Worm (Caenorhabditis elegans) whole organism, L4 larva: ENCODE measurements around the gene Y34B4A.7.

Experiments used
- F10B5.3 ChIP-seq: sonication (generic microtip); optimal IDR thresholded peaks from 2 replicates; lab custom pipeline; 2016; ENCODE audit warnings: mild to moderate bottlenecking, missing genetic modification characterization, missing compliant biosample characterization
- F44E2.7 ChIP-seq: fragments of 200-800 bp; sonication (Bioruptor generic); IDR thresholded peaks from 2 replicates; pipeline ENCODE4 v2.1.2; 2022; ENCODE audit warnings: missing genetic modification characterization, missing compliant biosample characterization
- F49E8.2 ChIP-seq: sonication (generic microtip); optimal IDR thresholded peaks from 2 replicates; lab custom pipeline; 2016; ENCODE audit warnings: missing compliant biosample characterization, mild to moderate bottlenecking, missing genetic modification characterization, borderline replicate concordance
- Y75B8A.6 ChIP-seq: fragments of 200-800 bp; sonication (Bioruptor generic); IDR thresholded peaks from 2 replicates; pipeline ENCODE4 v1.3.6; 2022; ENCODE audit warnings: missing genetic modification reagents, missing genetic modification characterization, missing compliant biosample characterization
- ZK337.2 ChIP-seq: fragments of 200-800 bp; sonication (Bioruptor generic); IDR thresholded peaks from 2 replicates; pipeline ENCODE4 v1.3.6; 2022; ENCODE audit warnings: missing genetic modification reagents, missing genetic modification characterization, missing compliant biosample characterization
- ceh-32 ChIP-seq: sonication (generic microtip); optimal IDR thresholded peaks from 2 replicates; lab custom pipeline; 2016; ENCODE audit warnings: mild to moderate bottlenecking, missing genetic modification characterization, missing compliant biosample characterization; ENCODE audit not compliant: poor library complexity
- ceh-44 ChIP-seq: fragments of 200-800 bp; sonication (Bioruptor generic); IDR thresholded peaks from 2 replicates; pipeline ENCODE4 v1.3.6; 2022; ENCODE audit warnings: missing genetic modification reagents, missing genetic modification characterization, missing compliant biosample characterization
- ceh-62 ChIP-seq: sonication (generic microtip); optimal IDR thresholded peaks from 2 replicates; lab custom pipeline; 2017; ENCODE audit warnings: missing biosample characterization, missing genetic modification characterization
- ceh-82 ChIP-seq: sonication (generic microtip); optimal IDR thresholded peaks from 2 replicates; lab custom pipeline; 2017; ENCODE audit warnings: missing biosample characterization, missing genetic modification characterization
- cey-2 ChIP-seq: sonication (generic microtip); optimal IDR thresholded peaks from 3 replicates; lab custom pipeline; 2017; ENCODE audit warnings: missing genetic modification characterization, mild to moderate bottlenecking, missing compliant biosample characterization, antibody characterized with exemption, borderline replicate concordance; ENCODE audit not compliant: insufficient read depth
- daf-12 ChIP-seq: fragments of 150-350 bp; optimal IDR thresholded peaks from 2 replicates; lab custom pipeline; 2014; ENCODE audit warnings: missing biosample characterization, missing genetic modification reagents, missing genetic modification characterization
- daf-16 ChIP-seq, 3 experiments: sonication (generic microtip); optimal IDR thresholded peaks; 2 replicates each; lab custom pipeline; 2016 to 2017; ENCODE audit warnings: missing genetic modification characterization in 3 of 3, missing genetic modification reagents in 3 of 3, mild to moderate bottlenecking in 2 of 3, missing compliant biosample characterization in 2 of 3, missing biosample characterization in 1 of 3, moderate library complexity in 1 of 3
- dmd-6 ChIP-seq: fragments of 200-800 bp; sonication (Bioruptor generic); IDR thresholded peaks from 2 replicates; pipeline ENCODE4 v1.3.6; 2022; ENCODE audit warnings: missing genetic modification reagents, missing genetic modification characterization, missing compliant biosample characterization
- dmd-8 ChIP-seq: fragments of 200-800 bp; sonication (Bioruptor generic); IDR thresholded peaks from 2 replicates; pipeline ENCODE4 v1.3.6; 2022; ENCODE audit warnings: missing genetic modification characterization, missing compliant biosample characterization
- duxl-1 ChIP-seq: sonication (generic microtip); optimal IDR thresholded peaks from 2 replicates; lab custom pipeline; 2016; ENCODE audit warnings: mild to moderate bottlenecking, missing genetic modification characterization, moderate library complexity, missing compliant biosample characterization; ENCODE audit not compliant: poor library complexity
- dve-1 ChIP-seq: sonication (generic microtip); optimal IDR thresholded peaks from 2 replicates; lab custom pipeline; 2017; ENCODE audit warnings: antibody characterized with exemption, mild to moderate bottlenecking, missing genetic modification characterization, missing compliant biosample characterization; ENCODE audit not compliant: insufficient read depth
- hlh-11 ChIP-seq: fragments of 200-800 bp; sonication (Bioruptor generic); optimal IDR thresholded peaks from 2 replicates; lab custom pipeline; 2018; ENCODE audit warnings: mild to moderate bottlenecking, missing genetic modification characterization, missing compliant biosample characterization
- hmg-1.1 ChIP-seq: fragments of 200-800 bp; sonication (Bioruptor generic); IDR thresholded peaks from 2 replicates; pipeline ENCODE4 v1.3.6; 2022; ENCODE audit warnings: missing genetic modification reagents, missing genetic modification characterization, missing compliant biosample characterization
- lin-1 ChIP-seq: fragments of 200-800 bp; sonication (Bioruptor generic); IDR thresholded peaks from 2 replicates; pipeline ENCODE4 v1.3.6; 2022; ENCODE audit warnings: missing genetic modification reagents, missing genetic modification characterization, missing compliant biosample characterization
- lin-15B ChIP-seq: fragments of 150-350 bp; sonication (generic microtip); optimal IDR thresholded peaks from 3 replicates; lab custom pipeline; 2014; ENCODE audit warnings: missing biosample characterization, missing genetic modification characterization
- lin-38 ChIP-seq: fragments of 200-800 bp; sonication (Bioruptor generic); IDR thresholded peaks from 2 replicates; pipeline ENCODE4 v1.3.6; 2022; ENCODE audit warnings: missing genetic modification reagents, missing genetic modification characterization, missing compliant biosample characterization
- lsy-2 ChIP-seq, 2 experiments: fragments of 150-350 bp in 1 of 2; sonication (generic microtip) in 1 of 2; optimal IDR thresholded peaks; 2 replicates each; lab custom pipeline; 2014 to 2017; ENCODE audit warnings: missing biosample characterization in 2 of 2, missing genetic modification characterization in 2 of 2
- mxl-2 ChIP-seq: fragments of 200-800 bp; sonication (Bioruptor generic); conservative IDR thresholded peaks from 2 replicates; pipeline ENCODE4 v1.3.6; 2022; ENCODE audit warnings: missing genetic modification reagents, missing genetic modification characterization, missing compliant biosample characterization
- nhr-10 ChIP-seq: fragments of 150-350 bp; optimal IDR thresholded peaks from 2 replicates; lab custom pipeline; 2014; ENCODE audit warnings: missing biosample characterization, missing genetic modification characterization
- nhr-41 ChIP-seq: fragments of 200-800 bp; sonication (Bioruptor generic); IDR thresholded peaks from 2 replicates; pipeline ENCODE4 v1.3.6; 2022; ENCODE audit warnings: missing genetic modification reagents, missing genetic modification characterization, missing compliant biosample characterization
- nhr-48 ChIP-seq: sonication (generic microtip); optimal IDR thresholded peaks from 2 replicates; lab custom pipeline; 2016; ENCODE audit warnings: mild to moderate bottlenecking, missing genetic modification characterization, missing compliant biosample characterization
- php-3 ChIP-seq: fragments of 200-800 bp; sonication (Bioruptor generic); IDR thresholded peaks from 2 replicates; pipeline ENCODE4 v1.3.6; 2022; ENCODE audit warnings: missing genetic modification reagents, missing genetic modification characterization, missing compliant biosample characterization
- pqm-1 ChIP-seq: sonication (generic microtip); optimal IDR thresholded peaks from 2 replicates; lab custom pipeline; 2017; ENCODE audit warnings: missing biosample characterization, missing genetic modification characterization
- rbr-2 ChIP-seq: sonication (generic microtip); optimal IDR thresholded peaks from 2 replicates; lab custom pipeline; 2016; ENCODE audit warnings: missing genotype, missing genetic modification characterization, missing compliant biosample characterization
- saeg-2 ChIP-seq: fragments of 200-800 bp; sonication (Bioruptor generic); IDR thresholded peaks from 2 replicates; pipeline ENCODE4 v1.3.6; 2022; ENCODE audit warnings: missing genetic modification reagents, missing genetic modification characterization, missing compliant biosample characterization
- set-16 ChIP-seq: fragments of 200-800 bp; sonication (Bioruptor generic); IDR thresholded peaks from 2 replicates; pipeline ENCODE4 v1.3.6; 2022; ENCODE audit warnings: missing genetic modification reagents, missing genetic modification characterization, missing compliant biosample characterization
- spr-1 ChIP-seq: sonication (generic microtip); optimal IDR thresholded peaks from 2 replicates; lab custom pipeline; 2016; ENCODE audit warnings: mild to moderate bottlenecking, missing genetic modification characterization, missing compliant biosample characterization
- ztf-11 ChIP-seq: fragments of 150-350 bp; optimal IDR thresholded peaks from 2 replicates; lab custom pipeline; 2014; ENCODE audit warnings: missing biosample characterization, missing genetic modification characterization

The Y34B4A.7 gene

DNA sequence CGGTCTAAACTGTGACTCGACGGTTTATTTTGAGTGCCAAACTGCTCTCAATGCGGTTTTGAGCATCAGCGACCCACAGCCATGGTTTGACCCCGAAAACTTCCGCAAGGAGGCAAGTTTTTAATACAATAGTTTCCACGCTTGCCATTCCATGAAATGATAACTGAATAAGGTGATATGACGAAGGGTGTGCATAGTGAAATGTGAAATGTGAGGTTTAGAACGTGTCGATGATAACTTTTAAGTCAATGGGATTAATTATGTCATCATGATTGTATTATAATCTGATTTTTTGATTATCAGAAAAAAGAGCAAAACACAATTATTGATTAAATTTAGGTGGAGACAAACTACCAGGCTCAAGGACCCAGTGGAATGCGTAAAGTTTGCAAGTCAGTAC, 11.2 kb downstream of the Y34B4A.7 start:
- no peak for TF ChIP-seq ceh-62 (tag; lab: Kevin White, UChicago)
- no peak for TF ChIP-seq ztf-11 (tag; lab: Kevin White, UChicago)
- peak; percentile 5 for TF ChIP-seq dve-1 (tag; lab: Kevin White, UChicago)
- TF ChIP-seq dmd-6 (GFP tag; lab: Robert Waterston, UW) = peak; percentile 33; the same call in 1 of the 2 replicates
- TF ChIP-seq daf-16 (GFP tag; optimal IDR thresholded peaks at IDR 0.05; lab: Kevin White, UChicago) = no peak
- no peak for TF ChIP-seq daf-16 (tag; optimal IDR thresholded peaks at IDR 0.05; lab: Kevin White, UChicago)
- peak; percentile 16 for TF ChIP-seq hlh-11
- TF ChIP-seq duxl-1 = no peak
- TF ChIP-seq dmd-8 = no peak
- no peak for TF ChIP-seq spr-1

DNA sequence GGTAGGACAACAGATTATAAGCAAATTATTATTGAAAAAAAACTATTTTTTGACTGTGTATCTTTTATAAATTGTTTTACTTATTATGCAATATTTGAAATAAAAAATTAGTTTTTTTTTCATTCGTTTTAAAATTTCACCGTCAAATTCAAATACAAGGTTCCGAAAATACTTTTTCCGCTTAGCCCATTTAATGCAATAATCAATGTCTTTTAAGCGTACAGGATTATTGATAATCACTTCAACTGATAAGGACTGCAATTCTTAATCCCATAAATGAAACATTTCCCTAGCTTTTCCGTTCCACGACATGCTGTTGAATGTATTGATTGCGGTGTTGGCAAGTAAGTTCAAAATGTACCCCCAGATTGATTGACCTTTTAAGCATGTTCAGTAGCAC, 12.9 kb downstream of the Y34B4A.7 start, which contains the start of gene nspg-12:
TSS of gene nspg-12 (plus strand) at position 301 of the 400 bp plus-strand sequence.
- TF ChIP-seq lsy-2 (tag; optimal IDR thresholded peaks at IDR 0.05; lab: Kevin White, UChicago) (no peak), Y75B8A.6 (GFP tag; lab: Robert Waterston, UW) (no peak), daf-12 (tag; lab: Kevin White, UChicago) (no peak), ceh-62 (tag; lab: Kevin White, UChicago) (no peak)

DNA sequence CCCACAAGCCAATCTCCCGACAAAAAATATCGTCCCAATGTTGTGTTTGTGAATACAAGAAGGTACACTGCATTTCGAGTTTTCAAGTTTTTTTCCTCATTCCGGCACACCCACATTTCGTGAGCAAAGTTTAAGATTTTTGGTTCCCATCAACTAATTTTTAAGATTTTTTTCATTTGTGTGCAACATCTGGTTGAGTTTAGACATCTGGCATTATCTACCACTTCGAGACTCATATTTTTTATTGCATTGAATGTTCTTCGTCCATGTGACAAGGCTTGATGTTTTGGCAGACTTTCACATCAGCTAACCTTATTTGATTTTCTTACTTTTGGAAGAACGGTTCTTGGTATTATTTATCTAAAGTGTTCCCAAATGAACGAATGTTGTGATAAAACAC, 16.3 kb downstream of the Y34B4A.7 start:
- TF ChIP-seq cey-2 (tag; lab: Kevin White, UChicago) = no peak
- TF ChIP-seq lin-38 (GFP tag; lab: Robert Waterston, UW) = no peak
- TF ChIP-seq rbr-2 = no peak
- no peak for TF ChIP-seq hmg-1.1
- no peak for TF ChIP-seq ZK337.2
- no peak for TF ChIP-seq saeg-2
- TF ChIP-seq nhr-10 (tag; lab: Kevin White, UChicago) = no peak
- TF ChIP-seq lin-15B (tag; lab: Kevin White, UChicago) = no peak
- TF ChIP-seq nhr-48 (tag; lab: Kevin White, UChicago) = no peak
- TF ChIP-seq F44E2.7 (GFP tag; lab: Robert Waterston, UW) = no peak
- TF ChIP-seq F10B5.3 (tag; lab: Kevin White, UChicago) = no peak
- TF ChIP-seq ceh-32 (tag; lab: Kevin White, UChicago) = no peak

DNA sequence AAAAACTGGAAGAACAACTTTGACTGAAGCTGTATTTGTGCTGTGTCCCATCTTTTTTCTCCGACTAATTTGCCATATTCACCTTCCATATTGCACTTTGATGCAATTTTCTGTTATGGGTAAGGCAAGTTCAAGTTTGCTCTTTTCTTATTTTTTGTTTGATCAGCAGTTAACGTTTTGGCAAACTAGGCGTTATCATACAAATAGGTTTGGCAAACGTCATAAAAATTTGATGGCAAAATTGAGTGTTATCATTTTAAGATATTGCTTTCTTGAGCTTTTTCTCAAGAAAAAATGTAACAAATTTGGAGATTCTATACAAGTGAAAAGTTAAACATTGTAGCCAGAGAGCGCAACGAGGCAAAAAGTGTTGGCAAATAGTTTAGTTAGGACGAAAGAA, 17.9 kb downstream of the Y34B4A.7 start:
- TF ChIP-seq cey-2 (tag; lab: Kevin White, UChicago) (no peak), dmd-8 (no peak), dmd-6 (GFP tag; lab: Robert Waterston, UW) (peak; percentile 20; the same call in 1 of the 2 replicates), daf-16 (GFP tag; optimal IDR thresholded peaks at IDR 0.05; lab: Kevin White, UChicago) (no peak), daf-16 (tag; optimal IDR thresholded peaks at IDR 0.05; lab: Kevin White, UChicago) (peak; percentile 53), ceh-44 (GFP tag; lab: Robert Waterston, UW) (no peak), php-3 (GFP tag; lab: Robert Waterston, UW) (peak; percentile 85), lin-1 (GFP tag; lab: Robert Waterston, UW) (no peak), set-16 (no peak), ztf-11 (tag; lab: Kevin White, UChicago) (no peak), F49E8.2 (tag; lab: Kevin White, UChicago) (no peak), mxl-2 (GFP tag; lab: Robert Waterston, UW) (no peak), nhr-41 (GFP tag; lab: Robert Waterston, UW) (no peak), hmg-1.1 (no peak), lin-15B (tag; lab: Kevin White, UChicago) (no peak), pqm-1 (peak; percentile 80), ceh-82 (tag; lab: Kevin White, UChicago) (no peak)
